Fruit fly (Drosophila melanogaster) whole organism, prepupa: ENCODE data around the gene CG3625.

Experiments used
- Blimp-1 ChIP-seq: fragments of 200-800 bp; sonication (Bioruptor generic); optimal IDR thresholded peaks from 3 replicates; lab custom pipeline; 2017; ENCODE audit warnings: missing biosample characterization, missing genetic modification characterization, mild to moderate bottlenecking, moderate library complexity, missing genetic modification reagents
- CG11294 ChIP-seq: fragments of 200-800 bp; sonication (Bioruptor generic); IDR thresholded peaks from 2 replicates; pipeline ENCODE4 v1.3.6; 2022; ENCODE audit warnings: missing biosample characterization, missing genetic modification characterization
- CG11762 ChIP-seq: fragments of 200-800 bp; sonication (Bioruptor generic); optimal IDR thresholded peaks from 3 replicates; lab custom pipeline; 2016; ENCODE audit warnings: missing biosample characterization, missing genetic modification characterization; ENCODE audit not compliant: insufficient read depth
- CG15336 ChIP-seq: fragments of 200-800 bp; sonication (Bioruptor generic); IDR thresholded peaks from 2 replicates; pipeline ENCODE4 v1.3.6; 2022; ENCODE audit warnings: missing biosample characterization, missing genetic modification characterization
- CG1621 ChIP-seq: fragments of 200-800 bp; sonication (Bioruptor generic); optimal IDR thresholded peaks from 3 replicates; lab custom pipeline; 2018; ENCODE audit warnings: missing biosample characterization, mild to moderate bottlenecking, missing genetic modification characterization
- CG16779 ChIP-seq: fragments of 200-800 bp; sonication (Bioruptor generic); optimal IDR thresholded peaks from 3 replicates; lab custom pipeline; 2017; ENCODE audit warnings: missing biosample characterization, mild to moderate bottlenecking, missing genetic modification characterization
- CG3032 ChIP-seq: fragments of 200-800 bp; optimal IDR thresholded peaks from 2 replicates; lab custom pipeline; 2019; ENCODE audit warnings: missing biosample characterization, mild to moderate bottlenecking, missing genetic modification characterization, moderate library complexity
- CG31627 ChIP-seq: fragments of 200-800 bp; sonication (Bioruptor generic); optimal IDR thresholded peaks from 3 replicates; lab custom pipeline; 2016; ENCODE audit warnings: missing biosample characterization, missing genetic modification characterization
- CG34406 ChIP-seq: fragments of 200-800 bp; sonication (Bioruptor generic); optimal IDR thresholded peaks from 3 replicates; lab custom pipeline; 2016; ENCODE audit warnings: missing biosample characterization, missing genetic modification characterization
- CG3919 ChIP-seq: fragments of 200-800 bp; sonication (Bioruptor generic); optimal IDR thresholded peaks from 3 replicates; lab custom pipeline; 2016; ENCODE audit warnings: missing biosample characterization, missing genetic modification characterization
- CG6163 ChIP-seq: fragments of 200-800 bp; sonication (Bioruptor generic); IDR thresholded peaks from 3 replicates; pipeline ENCODE4 v1.3.6; 2022; ENCODE audit warnings: missing biosample characterization, missing genetic modification characterization
- CG6792 ChIP-seq: fragments of 200-800 bp; sonication (Bioruptor generic); optimal IDR thresholded peaks from 3 replicates; lab custom pipeline; 2016; ENCODE audit warnings: missing biosample characterization, missing genetic modification characterization
- CG6808 ChIP-seq: fragments of 200-800 bp; sonication (Bioruptor generic); optimal IDR thresholded peaks from 3 replicates; lab custom pipeline; 2017; ENCODE audit warnings: missing biosample characterization, missing genetic modification characterization, mild to moderate bottlenecking, moderate library complexity, missing genetic modification reagents
- CG6854 ChIP-seq: fragments of 200-800 bp; sonication (Bioruptor generic); optimal IDR thresholded peaks from 2 replicates; lab custom pipeline; 2017; ENCODE audit warnings: missing biosample characterization, mild to moderate bottlenecking, missing genetic modification characterization
- CG8119 ChIP-seq: fragments of 200-800 bp; sonication (Bioruptor generic); IDR thresholded peaks from 3 replicates; pipeline ENCODE4 v1.3.6; 2022; ENCODE audit warnings: missing biosample characterization, missing genetic modification characterization
- CG8319 ChIP-seq: fragments of 200-800 bp; sonication (Bioruptor generic); optimal IDR thresholded peaks from 3 replicates; lab custom pipeline; 2016; ENCODE audit warnings: missing biosample characterization, missing genetic modification characterization
- CG8632 ChIP-seq: fragments of 200-800 bp; sonication (Bioruptor generic); optimal IDR thresholded peaks from 3 replicates; lab custom pipeline; 2016; ENCODE audit warnings: missing biosample characterization, missing genetic modification characterization
- CG9139 ChIP-seq: fragments of 200-800 bp; sonication (Bioruptor generic); optimal IDR thresholded peaks from 3 replicates; lab custom pipeline; 2017; ENCODE audit warnings: missing biosample characterization, mild to moderate bottlenecking, missing genetic modification characterization
- Eip75B ChIP-seq: fragments of 200-800 bp; sonication (Bioruptor generic); optimal IDR thresholded peaks from 3 replicates; lab custom pipeline; 2016; ENCODE audit warnings: missing biosample characterization, missing genetic modification characterization
- Eip78C ChIP-seq: fragments of 200-800 bp; sonication (Bioruptor generic); peaks from one replicate; lab custom pipeline; 2016; ENCODE audit warnings: missing biosample characterization, missing genetic modification characterization
- Eip93F ChIP-seq: fragments of 200-800 bp; sonication (Bioruptor generic); optimal IDR thresholded peaks from 2 replicates; lab custom pipeline; 2016; ENCODE audit warnings: missing biosample characterization, mild to moderate bottlenecking, missing genetic modification characterization
- Ets21C ChIP-seq: fragments of 200-800 bp; sonication (Bioruptor generic); optimal IDR thresholded peaks from 3 replicates; lab custom pipeline; 2016; ENCODE audit warnings: missing biosample characterization, missing genetic modification characterization
- Ets96B ChIP-seq: fragments of 200-800 bp; optimal IDR thresholded peaks from 2 replicates; lab custom pipeline; 2019; ENCODE audit warnings: missing biosample characterization, mild to moderate bottlenecking, missing genetic modification characterization, moderate library complexity
- Gug ChIP-seq: fragments of 200-800 bp; sonication (Bioruptor generic); IDR thresholded peaks from 2 replicates; pipeline ENCODE4 v1.3.6; 2022; ENCODE audit warnings: missing biosample characterization, missing genetic modification characterization
- Hr38 ChIP-seq: sonication (Bioruptor generic); optimal IDR thresholded peaks from 2 replicates; lab custom pipeline; 2016; ENCODE audit warnings: missing biosample characterization, missing genetic modification characterization
- Lpt ChIP-seq: fragments of 200-800 bp; sonication (Bioruptor generic); optimal IDR thresholded peaks from 3 replicates; lab custom pipeline; 2016; ENCODE audit warnings: missing biosample characterization, missing genetic modification characterization
- Met ChIP-seq: fragments of 200-800 bp; sonication (Bioruptor generic); optimal IDR thresholded peaks from 3 replicates; lab custom pipeline; 2016; ENCODE audit warnings: missing biosample characterization, missing genetic modification characterization
- OdsH ChIP-seq: fragments of 200-800 bp; sonication (Bioruptor generic); optimal IDR thresholded peaks from 3 replicates; lab custom pipeline; 2016; ENCODE audit warnings: missing biosample characterization, missing genetic modification characterization
- Smox ChIP-seq: fragments of 200-800 bp; sonication (Bioruptor generic); optimal IDR thresholded peaks from 3 replicates; lab custom pipeline; 2016; ENCODE audit warnings: missing biosample characterization, missing genetic modification characterization
- Sox102F ChIP-seq: fragments of 200-800 bp; sonication (Bioruptor generic); optimal IDR thresholded peaks from 2 replicates; lab custom pipeline; 2016; ENCODE audit warnings: missing biosample characterization, mild to moderate bottlenecking, missing genetic modification characterization
- Sox15 ChIP-seq: fragments of 200-800 bp; sonication (Bioruptor generic); optimal IDR thresholded peaks from 3 replicates; lab custom pipeline; 2016; ENCODE audit warnings: missing biosample characterization, missing genetic modification characterization
- achi ChIP-seq: fragments of 200-800 bp; sonication (Bioruptor generic); optimal IDR thresholded peaks from 3 replicates; lab custom pipeline; 2016; ENCODE audit warnings: missing biosample characterization, missing genetic modification characterization
- acj6 ChIP-seq: fragments of 200-800 bp; sonication (Bioruptor generic); optimal IDR thresholded peaks from 3 replicates; lab custom pipeline; 2016; ENCODE audit warnings: missing biosample characterization, missing genetic modification characterization
- cyc ChIP-seq: fragments of 200-800 bp; sonication (Bioruptor generic); optimal IDR thresholded peaks from 3 replicates; lab custom pipeline; 2016; ENCODE audit warnings: missing biosample characterization, missing genetic modification characterization
- dac ChIP-seq: fragments of 200-800 bp; sonication (Bioruptor generic); optimal IDR thresholded peaks from 2 replicates; lab custom pipeline; 2017; ENCODE audit warnings: missing biosample characterization, mild to moderate bottlenecking, missing genetic modification characterization
- esn ChIP-seq: fragments of 200-800 bp; sonication (Bioruptor generic); optimal IDR thresholded peaks from 2 replicates; lab custom pipeline; 2016; ENCODE audit warnings: missing biosample characterization, mild to moderate bottlenecking, missing genetic modification characterization, moderate library complexity
- fd59A ChIP-seq: fragments of 200-800 bp; sonication (Bioruptor generic); optimal IDR thresholded peaks from 2 replicates; lab custom pipeline; 2017; ENCODE audit warnings: missing biosample characterization, mild to moderate bottlenecking, missing genetic modification characterization, missing genetic modification reagents
- fd85E ChIP-seq: fragments of 200-800 bp; sonication (Bioruptor generic); optimal IDR thresholded peaks from 3 replicates; lab custom pipeline; 2016; ENCODE audit warnings: missing biosample characterization, missing genetic modification characterization
- fkh ChIP-seq: fragments of 200-800 bp; sonication (Bioruptor generic); optimal IDR thresholded peaks from 3 replicates; lab custom pipeline; 2017; ENCODE audit warnings: missing biosample characterization, mild to moderate bottlenecking, missing genetic modification characterization, moderate library complexity
- lz ChIP-seq: fragments of 200-800 bp; sonication (Bioruptor generic); optimal IDR thresholded peaks from 3 replicates; lab custom pipeline; 2016; ENCODE audit warnings: missing biosample characterization, missing genetic modification characterization
- net ChIP-seq: fragments of 200-800 bp; sonication (Bioruptor generic); optimal IDR thresholded peaks from 3 replicates; lab custom pipeline; 2016; ENCODE audit warnings: missing biosample characterization, missing genetic modification characterization
- pdm3 ChIP-seq: fragments of 200-800 bp; sonication (Bioruptor generic); optimal IDR thresholded peaks from 3 replicates; lab custom pipeline; 2016; ENCODE audit warnings: missing biosample characterization, missing genetic modification characterization
- salr ChIP-seq, 2 experiments: fragments of 200-800 bp; sonication (Bioruptor generic); optimal IDR thresholded peaks; 3 replicates each; lab custom pipeline; 2016 to 2018; ENCODE audit warnings: missing biosample characterization in 2 of 2, missing genetic modification characterization in 2 of 2, mild to moderate bottlenecking in 1 of 2
- spab ChIP-seq: fragments of 200-800 bp; sonication (Bioruptor generic); optimal IDR thresholded peaks from 2 replicates; lab custom pipeline; 2017; ENCODE audit warnings: missing biosample characterization, mild to moderate bottlenecking, missing genetic modification characterization, missing genetic modification reagents
- ss ChIP-seq, 2 experiments: fragments of 200-800 bp; sonication (Bioruptor generic); optimal IDR thresholded peaks; 2 replicates in 1 of 2; 3 replicates in 1 of 2; lab custom pipeline; 2017 to 2018; ENCODE audit warnings: mild to moderate bottlenecking in 2 of 2, missing biosample characterization in 2 of 2, missing genetic modification characterization in 2 of 2, moderate library complexity in 1 of 2
- svp ChIP-seq: fragments of 200-800 bp; sonication (Bioruptor generic); peaks from one replicate; lab custom pipeline; 2016; ENCODE audit warnings: missing biosample characterization, missing genetic modification characterization
- vri ChIP-seq: fragments of 200-800 bp; sonication (Bioruptor generic); optimal IDR thresholded peaks from 3 replicates; lab custom pipeline; 2016; ENCODE audit warnings: missing biosample characterization, mild to moderate bottlenecking, missing genetic modification characterization

CG3625 gene

DNA sequence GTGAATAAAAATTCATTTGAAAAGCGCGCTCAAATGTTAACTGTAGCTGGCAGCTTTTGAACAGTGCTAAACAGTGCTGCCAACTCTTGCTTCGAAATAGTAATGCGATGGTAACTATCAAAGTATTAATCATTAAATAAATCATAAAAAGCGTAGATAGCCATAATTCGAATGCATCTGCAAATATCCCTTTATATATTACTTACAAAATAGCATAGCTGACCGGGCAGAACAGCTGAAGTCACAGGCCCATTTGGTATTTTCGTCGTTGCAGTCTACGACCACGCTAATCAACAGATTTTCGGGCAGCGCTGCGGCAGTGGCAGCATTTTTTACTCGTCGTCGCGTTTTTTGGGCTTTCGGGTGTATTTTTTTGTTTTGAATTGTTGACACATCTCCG, 14.1 kb upstream of the CG3625 start, which contains the start of gene Plc21C (continued):
- TF ChIP-seq spab (GFP tag; lab: Kevin White, UChicago), result no peak
- no peak for TF ChIP-seq CG11762 (GFP tag; lab: Kevin White, UChicago)
- no peak for TF ChIP-seq Gug (GFP tag; lab: Robert Waterston, UW)
- TF ChIP-seq CG6163 (GFP tag; lab: Robert Waterston, UW), result no peak
- peak; percentile 51 for TF ChIP-seq esn
- peak; percentile 41 for TF ChIP-seq cyc (GFP tag; lab: Kevin White, UChicago)
- TF ChIP-seq Eip78C (GFP tag; lab: Kevin White, UChicago), result peak; percentile 77
- no peak for TF ChIP-seq fd85E
- no peak for TF ChIP-seq CG6792
- TF ChIP-seq CG8119 (GFP tag; lab: Robert Waterston, UW), result no peak
- TF ChIP-seq CG1621, result no peak
- peak; percentile 29 for TF ChIP-seq OdsH
- TF ChIP-seq Blimp-1 (GFP tag; lab: Kevin White, UChicago), result no peak
- TF ChIP-seq lz (GFP tag; lab: Kevin White, UChicago), result peak; percentile 43
- peak; percentile 47 for TF ChIP-seq Ets21C (GFP tag; lab: Kevin White, UChicago)
- TF ChIP-seq achi (GFP tag; lab: Kevin White, UChicago), result no peak
- TF ChIP-seq vri, result no peak
- peak; percentile 39 for TF ChIP-seq acj6 (GFP tag; lab: Kevin White, UChicago)
- TF ChIP-seq Lpt (GFP tag; lab: Kevin White, UChicago), result no peak
- TF ChIP-seq svp (GFP tag; lab: Kevin White, UChicago), result peak; percentile 76
- TF ChIP-seq Sox102F (GFP tag; lab: Kevin White, UChicago), result peak; percentile 33
- TF ChIP-seq CG8319 (GFP tag; lab: Kevin White, UChicago), result no peak
- no peak for TF ChIP-seq net
- no peak for TF ChIP-seq CG6854 (GFP tag; lab: Kevin White, UChicago)
- no peak for TF ChIP-seq salr (GFP tag; optimal IDR thresholded peaks at IDR 0.05; lab: Kevin White, UChicago)
- no peak for TF ChIP-seq fkh (GFP tag; lab: Kevin White, UChicago)
- TF ChIP-seq CG34406 (GFP tag; lab: Kevin White, UChicago), result no peak
- TF ChIP-seq Met, result peak; percentile 4
- TF ChIP-seq dac (GFP tag; lab: Kevin White, UChicago), result no peak
- peak; percentile 91 for TF ChIP-seq CG6808 (GFP tag; lab: Kevin White, UChicago)
- peak; percentile 34 for TF ChIP-seq CG16779 (tag; lab: Kevin White, UChicago)
- no peak for TF ChIP-seq pdm3 (GFP tag; lab: Kevin White, UChicago)
- TF ChIP-seq Ets96B (tag; lab: Kevin White, UChicago), result peak; percentile 2
- TF ChIP-seq Eip93F (GFP tag; lab: Kevin White, UChicago), result peak; percentile 45
- TF ChIP-seq CG3032, result peak; percentile 32
- no peak for TF ChIP-seq CG11294 (GFP tag; lab: Robert Waterston, UW)
- no peak for TF ChIP-seq CG9139 (GFP tag; lab: Kevin White, UChicago)
- peak; percentile 61 for TF ChIP-seq CG31627

DNA sequence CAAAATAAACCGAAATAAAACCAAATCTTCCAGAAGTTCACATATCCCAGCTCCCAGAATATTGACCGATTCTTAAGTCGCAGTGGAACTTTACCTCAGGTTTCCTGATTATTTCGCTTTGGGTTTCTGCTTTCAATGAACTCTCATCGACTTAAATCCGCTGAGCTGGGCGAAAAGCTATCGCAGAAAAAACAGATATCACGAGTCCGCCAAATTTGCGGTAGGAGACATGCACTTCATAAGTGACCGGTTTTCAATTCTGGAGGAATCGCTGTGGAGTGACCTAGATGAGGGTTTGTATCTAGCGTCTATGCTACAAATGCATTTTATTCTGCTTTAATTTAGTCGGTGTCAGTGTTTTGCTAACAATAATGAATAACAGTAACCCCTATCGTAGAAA, 13.6 kb upstream of the CG3625 start:
- TF ChIP-seq fd59A (no peak), Ets21C (GFP tag; lab: Kevin White, UChicago) (no peak), acj6 (GFP tag; lab: Kevin White, UChicago) (no peak), CG6854 (GFP tag; lab: Kevin White, UChicago) (no peak)

DNA sequence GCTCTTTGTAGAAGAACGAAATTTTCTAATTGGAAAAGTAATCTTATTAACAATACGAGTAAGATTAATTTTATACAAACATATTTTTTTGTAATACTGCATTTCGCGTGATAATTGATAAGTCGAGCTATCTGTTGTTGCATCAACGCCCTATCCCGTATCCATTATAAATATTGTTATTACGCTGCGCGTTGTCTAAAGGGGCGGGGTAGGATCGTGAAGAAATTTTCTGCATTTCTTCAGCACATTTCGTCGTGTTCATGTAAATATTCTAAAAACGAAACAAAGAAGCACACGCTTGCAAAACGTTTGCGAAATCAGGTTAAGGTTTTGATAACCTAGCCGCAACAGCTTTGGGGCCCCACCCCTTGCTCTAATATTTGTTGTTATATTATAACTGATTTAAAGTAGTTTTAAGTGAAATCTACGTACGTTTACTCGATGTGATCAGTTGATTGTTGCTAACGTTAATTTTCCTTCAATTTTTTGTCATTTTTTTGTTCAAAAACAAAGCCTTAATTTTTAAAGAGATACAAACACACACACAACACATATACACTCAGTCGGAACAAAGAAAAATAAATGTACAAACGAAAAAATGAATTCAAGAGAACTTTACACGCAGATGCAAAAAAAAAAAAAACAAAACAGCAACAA, 11.8 kb upstream of the CG3625 start:
- TF ChIP-seq Eip93F (GFP tag; lab: Kevin White, UChicago), result peak; percentile 48
- TF ChIP-seq Sox102F (GFP tag; lab: Kevin White, UChicago), result no peak
- TF ChIP-seq CG9139 (GFP tag; lab: Kevin White, UChicago), result no peak
- no peak for TF ChIP-seq fd59A
- no peak for TF ChIP-seq CG15336 (GFP tag; lab: Robert Waterston, UW)
- peak; percentile 51 for TF ChIP-seq vri
- no peak for TF ChIP-seq Sox15 (GFP tag; lab: Kevin White, UChicago)
- no peak for TF ChIP-seq Gug (GFP tag; lab: Robert Waterston, UW)
- TF ChIP-seq Hr38 (GFP tag; lab: Kevin White, UChicago), result no peak
- TF ChIP-seq ss (GFP tag; optimal IDR thresholded peaks at IDR 0.05; lab: Kevin White, UChicago), result no peak
- TF ChIP-seq Blimp-1 (GFP tag; lab: Kevin White, UChicago), result no peak
- no peak for TF ChIP-seq esn
- TF ChIP-seq Eip78C (GFP tag; lab: Kevin White, UChicago), result peak; percentile 25
- no peak for TF ChIP-seq CG3919 (GFP tag; lab: Kevin White, UChicago)
- no peak for TF ChIP-seq Eip75B (GFP tag; lab: Kevin White, UChicago)
- TF ChIP-seq CG8632 (GFP tag; lab: Kevin White, UChicago), result no peak
- TF ChIP-seq Smox, result no peak
- TF ChIP-seq svp (GFP tag; lab: Kevin White, UChicago), result peak; percentile 55
- no peak for TF ChIP-seq Met
- no peak for TF ChIP-seq cyc (GFP tag; lab: Kevin White, UChicago)
- no peak for TF ChIP-seq Ets21C (GFP tag; lab: Kevin White, UChicago)
